Worm (Caenorhabditis elegans) whole organism, L2 larva: ENCODE results near the gene prx-5.

Experiments used
- fos-1 ChIP-seq: fragments of 150-350 bp; optimal IDR thresholded peaks from 2 replicates; lab custom pipeline; 2014; ENCODE audit warnings: missing biosample characterization, missing genetic modification characterization
- unc-39 ChIP-seq: fragments of 150-350 bp; optimal IDR thresholded peaks from 2 replicates; lab custom pipeline; 2014; ENCODE audit warnings: missing biosample characterization, missing genetic modification characterization

- TF ChIP-seq unc-39 (tag; lab: Kevin White, UChicago), result no peak
- no peak for TF ChIP-seq fos-1 (tag; lab: Kevin White, UChicago)
These were observed 45.8 kb upstream of the prx-5 start, which contains the start of gene atg-10 for ce11 chrII:8658835-8659234.
